Fruit fly (Drosophila melanogaster): ENCODE measurements around the gene CG10600.
A peak's percentile ranks its signal among the peaks of the same experiment; 100 is the strongest.

The CG10600 gene

dm6 chr2L:18844917-18845509 is 5.5 kb upstream of the CG10600 start, which contains the start of gene CG17321 (continued):
- TF ChIP-seq trh (GFP tag; optimal IDR thresholded peaks at IDR 0.05) (no peak), wek (GFP tag; optimal IDR thresholded peaks at IDR 0.05) (no peak), CG7839 (tag; optimal IDR thresholded peaks at IDR 0.05) (no peak), nmo (GFP tag; optimal IDR thresholded peaks at IDR 0.05) (no peak), CG15514 (GFP tag; optimal IDR thresholded peaks at IDR 0.05) (peak; percentile 97), Jarid2 (GFP tag; optimal IDR thresholded peaks at IDR 0.05) (peak; percentile 60), HHEX (GFP tag; optimal IDR thresholded peaks at IDR 0.05) (no peak), CTCF (GFP tag; optimal IDR thresholded peaks at IDR 0.05) (no peak), CG34376 (GFP tag; optimal IDR thresholded peaks at IDR 0.05) (peak; percentile 31), Dek (tag; optimal IDR thresholded peaks at IDR 0.05) (no peak), CG6272 (GFP tag; IDR thresholded peaks at IDR 0.05) (no peak), Dbx (GFP tag; IDR thresholded peaks at IDR 0.05) (0 out of 3 replicates have a peak, but pooled peaks have one; percentile 25), CG7357 (GFP tag; IDR thresholded peaks at IDR 0.05) (0 out of 3 replicates have a peak, but pooled peaks have one; percentile 25), CG17568 (GFP tag; optimal IDR thresholded peaks at IDR 0.05) (no peak), CG34422 (GFP tag; IDR thresholded peaks at IDR 0.05) (peak; percentile 20; the same call in 1 of the 3 replicates), ftz-f1 (GFP tag; optimal IDR thresholded peaks at IDR 0.05) (no peak), gsb (GFP tag; IDR thresholded peaks at IDR 0.05) (no peak), CG2875 (GFP tag; optimal IDR thresholded peaks at IDR 0.05) (no peak), repo (GFP tag; optimal IDR thresholded peaks at IDR 0.05) (no peak), hth (optimal IDR thresholded peaks at IDR 0.05) (no peak), gcm2 (GFP tag; optimal IDR thresholded peaks at IDR 0.05) (no peak), CG6854 (GFP tag; optimal IDR thresholded peaks at IDR 0.05) (no peak), trem (tag; optimal IDR thresholded peaks at IDR 0.05) (no peak), Blimp-1 (GFP tag; optimal IDR thresholded peaks at IDR 0.05) (no peak), hkb (optimal IDR thresholded peaks at IDR 0.05) (no peak), hkb (GFP tag; IDR thresholded peaks at IDR 0.05) (no peak), CG18262 (tag; optimal IDR thresholded peaks at IDR 0.05) (no peak), CG11398 (GFP tag; optimal IDR thresholded peaks at IDR 0.05) (no peak)

dm6 chr2L:18844479-18844878 is 5.0 kb upstream of the CG10600 start, which contains the start of gene CG33120:
CG33120 (minus strand) TSS chr2L:18844579.
- TF ChIP-seq CG10462 (GFP tag; optimal IDR thresholded peaks at IDR 0.05) (no peak), ro (GFP tag; IDR thresholded peaks at IDR 0.05) (no peak), sens (GFP tag) (peak; percentile 37), ATbp (GFP tag; optimal IDR thresholded peaks at IDR 0.05) (no peak)

DNA sequence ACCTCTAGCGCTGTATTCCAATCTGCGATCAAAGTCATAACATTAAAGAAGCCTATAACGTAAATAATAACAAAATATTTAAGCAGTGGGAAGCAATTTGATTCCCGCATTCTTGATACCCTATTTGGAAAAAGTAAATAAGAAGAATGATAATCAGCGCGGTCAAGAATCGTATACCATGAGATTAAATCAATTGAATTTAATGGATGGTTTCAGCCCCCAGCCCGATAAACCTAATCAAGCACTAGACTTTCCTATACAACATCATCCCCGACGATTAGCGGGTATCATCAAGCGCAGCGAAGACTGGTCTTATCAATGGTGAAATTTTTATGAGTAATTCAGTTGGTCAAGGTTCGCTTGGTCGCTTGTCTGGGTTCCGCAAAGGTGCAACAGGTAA is 4.1 kb upstream of the CG10600 start:
- TF ChIP-seq lbe (GFP tag; optimal IDR thresholded peaks at IDR 0.05) (peak; percentile 36), sens (GFP tag) (peak; percentile 74), Sox100B (GFP tag; optimal IDR thresholded peaks at IDR 0.05) (no peak), row (GFP tag; IDR thresholded peaks at IDR 0.05) (peak; percentile 11; the same call in 1 of the 3 replicates), Stat92E (GFP tag; optimal IDR thresholded peaks at IDR 0.05) (no peak), CG16779 (GFP tag; IDR thresholded peaks at IDR 0.05) (no peak), D19B (GFP tag; optimal IDR thresholded peaks at IDR 0.05) (peak; percentile 45)

Measured in whole organism, embryonic.